Fruit fly (Drosophila melanogaster) whole organism, wandering third instar larva: ENCODE measurements around the gene klu.

Experiments used
- Abd-B ChIP-seq: fragments of >200 bp; optimal IDR thresholded peaks from 2 replicates; lab custom pipeline; 2017; ENCODE audit warnings: missing biosample characterization, missing genetic modification characterization
- CG9705 ChIP-seq: fragments of 200-800 bp; sonication (Bioruptor generic); optimal IDR thresholded peaks from 2 replicates; lab custom pipeline; 2018; ENCODE audit warnings: missing biosample characterization, mild to moderate bottlenecking, missing genetic modification characterization
- CrebA ChIP-seq: fragments of 200-800 bp; sonication (Bioruptor generic); optimal IDR thresholded peaks from 2 replicates; lab custom pipeline; 2016; ENCODE audit warnings: missing biosample characterization, mild to moderate bottlenecking, missing genetic modification characterization, borderline replicate concordance
- Dif ChIP-seq: fragments of 200-275, 200-300 bp; sonication (Bioruptor generic); optimal IDR thresholded peaks from 2 replicates; lab custom pipeline; 2018; ENCODE audit warnings: missing biosample characterization, missing genetic modification characterization; ENCODE audit not compliant: partially characterized antibody
- GATAd ChIP-seq: sonication (Bioruptor generic); optimal IDR thresholded peaks from 2 replicates; lab custom pipeline; 2016; ENCODE audit warnings: missing biosample characterization, missing genetic modification characterization
- HLH106 ChIP-seq: fragments of 200-800 bp; optimal IDR thresholded peaks from 3 replicates; lab custom pipeline; 2019; ENCODE audit warnings: missing biosample characterization, mild to moderate bottlenecking, missing genetic modification characterization, moderate library complexity
- Hnf4 ChIP-seq: fragments of 200-800 bp; sonication (Bioruptor generic); optimal IDR thresholded peaks from 2 replicates; lab custom pipeline; 2016; ENCODE audit warnings: missing biosample characterization, mild to moderate bottlenecking, missing genetic modification characterization
- Hr78 ChIP-seq: fragments of >200 bp; optimal IDR thresholded peaks from 2 replicates; lab custom pipeline; 2017; ENCODE audit warnings: missing biosample characterization, missing genetic modification characterization
- Mio ChIP-seq: sonication (Bioruptor generic); optimal IDR thresholded peaks from 2 replicates; lab custom pipeline; 2016; ENCODE audit warnings: missing biosample characterization, missing genetic modification characterization
- Rel ChIP-seq, 2 experiments: fragments of 200-800 bp; sonication (Bioruptor generic) in 1 of 2; optimal IDR thresholded peaks; 2 replicates in 1 of 2; 3 replicates in 1 of 2; lab custom pipeline; 2016 to 2019; ENCODE audit warnings: mild to moderate bottlenecking in 2 of 2, missing biosample characterization in 2 of 2, missing genetic modification characterization in 2 of 2, moderate library complexity in 1 of 2
- Sp1 ChIP-seq: fragments of 200-800 bp; sonication (Bioruptor generic); optimal IDR thresholded peaks from 3 replicates; lab custom pipeline; 2019; ENCODE audit warnings: missing biosample characterization, mild to moderate bottlenecking, missing genetic modification characterization, moderate library complexity
- Vsx2 ChIP-seq: fragments of 200-300, 225-300 bp; sonication (Bioruptor generic); optimal IDR thresholded peaks from 2 replicates; lab custom pipeline; 2018; ENCODE audit warnings: missing biosample characterization, missing genetic modification characterization; ENCODE audit not compliant: partially characterized antibody
- br ChIP-seq: fragments of 200-800 bp; sonication (Bioruptor generic); optimal IDR thresholded peaks from 2 replicates; lab custom pipeline; 2016; ENCODE audit warnings: missing biosample characterization, missing genetic modification characterization
- dl ChIP-seq, 2 experiments: fragments of 175-275, 200-275 bp in 1 of 2; fragments of 200-275 bp in 1 of 2; sonication (Bioruptor generic); optimal IDR thresholded peaks; lab custom pipeline; 2018; ENCODE audit warnings: mild to moderate bottlenecking in 2 of 2, missing biosample characterization in 2 of 2, missing genetic modification characterization in 2 of 2, moderate library complexity in 2 of 2; ENCODE audit not compliant: partially characterized antibody in 2 of 2, insufficient read depth in 1 of 2
- dmrt93B ChIP-seq: fragments of 200-800 bp; sonication (Bioruptor generic); optimal IDR thresholded peaks from 2 replicates; lab custom pipeline; 2018; ENCODE audit warnings: missing biosample characterization, mild to moderate bottlenecking, missing genetic modification characterization
- dsf ChIP-seq: sonication (Bioruptor generic); optimal IDR thresholded peaks from 2 replicates; lab custom pipeline; 2016; ENCODE audit warnings: missing biosample characterization, missing genetic modification characterization, borderline replicate concordance
- ey ChIP-seq: fragments of 200-800 bp; sonication (Bioruptor generic); optimal IDR thresholded peaks from 2 replicates; lab custom pipeline; 2016; ENCODE audit warnings: missing biosample characterization, missing genetic modification characterization
- foxo ChIP-seq, 2 experiments: fragments of 200-800 bp; sonication (Bioruptor generic); optimal IDR thresholded peaks; 2 replicates in 1 of 2; 3 replicates in 1 of 2; lab custom pipeline; 2016 to 2017; ENCODE audit warnings: missing biosample characterization in 2 of 2, missing genetic modification characterization in 2 of 2
- jim ChIP-seq: fragments of 175-275, 200-325 bp; sonication (Bioruptor generic); optimal IDR thresholded peaks from 2 replicates; lab custom pipeline; 2016; ENCODE audit warnings: missing biosample characterization, mild to moderate bottlenecking, missing genetic modification characterization
- lola ChIP-seq: fragments of >200 bp; optimal IDR thresholded peaks from 2 replicates; lab custom pipeline; 2017; ENCODE audit warnings: missing biosample characterization, missing genetic modification characterization
- pan ChIP-seq: fragments of >200 bp; optimal IDR thresholded peaks from 2 replicates; lab custom pipeline; 2017
- psq ChIP-seq: fragments of 200-800 bp; sonication (Bioruptor generic); optimal IDR thresholded peaks from 3 replicates; lab custom pipeline; 2017; ENCODE audit warnings: missing biosample characterization, mild to moderate bottlenecking, missing genetic modification characterization, moderate library complexity
- rgr ChIP-seq: fragments of 200-800 bp; sonication (Bioruptor generic); optimal IDR thresholded peaks from 3 replicates; lab custom pipeline; 2016; ENCODE audit warnings: missing biosample characterization, mild to moderate bottlenecking, missing genetic modification characterization
- sv ChIP-seq: fragments of 200-800 bp; sonication (Bioruptor generic); optimal IDR thresholded peaks from 3 replicates; lab custom pipeline; 2016; ENCODE audit warnings: missing biosample characterization, missing genetic modification characterization
- tai ChIP-seq: sonication (Bioruptor generic); optimal IDR thresholded peaks from 2 replicates; lab custom pipeline; 2016; ENCODE audit warnings: missing biosample characterization, missing genetic modification characterization
- usp ChIP-seq: fragments of >200 bp; optimal IDR thresholded peaks from 2 replicates; lab custom pipeline; 2017; ENCODE audit warnings: missing biosample characterization, missing genetic modification characterization
- woc ChIP-seq: sonication (Bioruptor generic); optimal IDR thresholded peaks from 2 replicates; lab custom pipeline; 2016; ENCODE audit warnings: missing biosample characterization, mild to moderate bottlenecking, missing genetic modification characterization

Gene klu

dm6 chr3L:11007786-11008185 lies 1.2 kb downstream of the klu start:
- no peak for TF ChIP-seq Hr78 (GFP tag; lab: Kevin White, UChicago)
- no peak for TF ChIP-seq pan (lab: Kevin White, UChicago)
- no peak for TF ChIP-seq rgr (GFP tag; lab: Kevin White, UChicago)
- TF ChIP-seq Mio: no peak
- no peak for TF ChIP-seq tai (GFP tag; lab: Kevin White, UChicago)
- no peak for TF ChIP-seq Rel (GFP tag; optimal IDR thresholded peaks at IDR 0.05; lab: Kevin White, UChicago)
- TF ChIP-seq Rel (tag; optimal IDR thresholded peaks at IDR 0.05; lab: Kevin White, UChicago): no peak
- peak in 1 of 2 experiments; percentile 5 for TF ChIP-seq dl (GFP tag; optimal IDR thresholded peaks at IDR 0.05; lab: Kevin White, UChicago; ENCODE audit: insufficient read depth in 1 of 2, partially characterized antibody in 2 of 2)
- no peak for TF ChIP-seq woc (GFP tag; lab: Kevin White, UChicago)
- TF ChIP-seq CG9705 (GFP tag; lab: Kevin White, UChicago): no peak
- no peak for TF ChIP-seq HLH106 (tag; lab: Kevin White, UChicago)
- TF ChIP-seq dsf (GFP tag; lab: Kevin White, UChicago): no peak
- peak; percentile 81 for TF ChIP-seq Vsx2 (GFP tag; lab: Kevin White, UChicago)
- TF ChIP-seq dmrt93B: no peak
- TF ChIP-seq Dif (GFP tag; lab: Kevin White, UChicago): peak; percentile 15
- no peak for TF ChIP-seq foxo (GFP tag; optimal IDR thresholded peaks at IDR 0.05; lab: Kevin White, UChicago)

dm6 chr3L:11006433-11006832 lies 2.6 kb downstream of the klu start:
- TF ChIP-seq Sp1 (GFP tag; lab: Kevin White, UChicago) (peak; percentile 63), Mio (no peak)

- no peak for TF ChIP-seq foxo (GFP tag; optimal IDR thresholded peaks at IDR 0.05; lab: Kevin White, UChicago)
- TF ChIP-seq dl (GFP tag; optimal IDR thresholded peaks at IDR 0.05; lab: Kevin White, UChicago; ENCODE audit: insufficient read depth in 1 of 2, partially characterized antibody in 2 of 2): no peak
- TF ChIP-seq GATAd: no peak
- TF ChIP-seq psq (GFP tag; lab: Kevin White, UChicago): no peak
- no peak for TF ChIP-seq Abd-B (GFP tag; lab: Kevin White, UChicago)
- TF ChIP-seq br (GFP tag; lab: Kevin White, UChicago): no peak
- TF ChIP-seq Vsx2 (GFP tag; lab: Kevin White, UChicago): no peak
- no peak for TF ChIP-seq HLH106 (tag; lab: Kevin White, UChicago)
- no peak for TF ChIP-seq lola (GFP tag; lab: Kevin White, UChicago)
- TF ChIP-seq Hnf4 (GFP tag; lab: Kevin White, UChicago): no peak
These were observed 4.1 kb downstream of the klu start for dm6 chr3L:11004739-11005476.

dm6 chr3L:11003980-11004379 lies 5.0 kb downstream of the klu start:
- TF ChIP-seq lola (GFP tag; lab: Kevin White, UChicago): no peak

dm6 chr3L:11002923-11003322 lies 6.1 kb downstream of the klu start:
- no peak for TF ChIP-seq dmrt93B
- TF ChIP-seq sv (GFP tag; lab: Kevin White, UChicago): no peak

dm6 chr3L:11001719-11002118 lies 7.3 kb downstream of the klu start:
- TF ChIP-seq ey (GFP tag; lab: Kevin White, UChicago) (no peak), usp (no peak), rgr (GFP tag; lab: Kevin White, UChicago) (no peak), jim (no peak), tai (GFP tag; lab: Kevin White, UChicago) (no peak), Hnf4 (GFP tag; lab: Kevin White, UChicago) (no peak), foxo (GFP tag; optimal IDR thresholded peaks at IDR 0.05; lab: Kevin White, UChicago) (no peak), pan (lab: Kevin White, UChicago) (no peak), CrebA (no peak)
